Worm (Caenorhabditis elegans) whole organism, L4 larva: ENCODE results near the gene Y65A5A.1.
A peak's percentile ranks its signal among the peaks of the same experiment; 100 is the strongest.

Experiments
- F10B5.3 ChIP-seq: sonication (generic microtip); optimal IDR thresholded peaks from 2 replicates; lab custom pipeline; 2016; ENCODE audit warnings: mild to moderate bottlenecking, missing genetic modification characterization, missing compliant biosample characterization
- F37D6.2 ChIP-seq: sonication (generic microtip); optimal IDR thresholded peaks from 2 replicates; lab custom pipeline; 2016; ENCODE audit warnings: mild to moderate bottlenecking, missing genetic modification characterization, missing compliant biosample characterization
- F49E8.2 ChIP-seq: sonication (generic microtip); optimal IDR thresholded peaks from 2 replicates; lab custom pipeline; 2016; ENCODE audit warnings: missing compliant biosample characterization, mild to moderate bottlenecking, missing genetic modification characterization, borderline replicate concordance
- Y105C5A.15 ChIP-seq: fragments of 200-800 bp; sonication (Bioruptor generic); IDR thresholded peaks from 2 replicates; pipeline ENCODE4 v1.3.6; 2022; ENCODE audit warnings: missing genetic modification characterization, missing compliant biosample characterization
- Y48G9A.11 ChIP-seq: fragments of 200-800 bp; sonication (Bioruptor generic); IDR thresholded peaks from 2 replicates; pipeline ENCODE4 v1.3.6; 2022; ENCODE audit warnings: missing genetic modification reagents, missing genetic modification characterization, missing compliant biosample characterization
- Y5F2A.4 ChIP-seq: fragments of 200-800 bp; sonication (Bioruptor generic); optimal IDR thresholded peaks from 2 replicates; lab custom pipeline; 2018; ENCODE audit warnings: mild to moderate bottlenecking, missing genetic modification characterization, missing compliant biosample characterization
- Y75B8A.6 ChIP-seq: fragments of 200-800 bp; sonication (Bioruptor generic); IDR thresholded peaks from 2 replicates; pipeline ENCODE4 v1.3.6; 2022; ENCODE audit warnings: missing genetic modification reagents, missing genetic modification characterization, missing compliant biosample characterization
- ZK337.2 ChIP-seq: fragments of 200-800 bp; sonication (Bioruptor generic); IDR thresholded peaks from 2 replicates; pipeline ENCODE4 v1.3.6; 2022; ENCODE audit warnings: missing genetic modification reagents, missing genetic modification characterization, missing compliant biosample characterization
- ZK546.5 ChIP-seq, 2 experiments: sonication (generic microtip); optimal IDR thresholded peaks; 2 replicates each; lab custom pipeline; 2017; ENCODE audit warnings: missing biosample characterization in 2 of 2, missing genetic modification characterization in 2 of 2
- aha-1 ChIP-seq: fragments of 150-350 bp; peaks from one replicate; lab custom pipeline; 2014; ENCODE audit warnings: missing biosample characterization, missing genetic modification characterization
- attf-4 ChIP-seq: sonication (generic microtip); optimal IDR thresholded peaks from 3 replicates; lab custom pipeline; 2017; ENCODE audit warnings: missing biosample characterization, missing genetic modification characterization
- ceh-20 ChIP-seq: fragments of 200-800 bp; sonication (Bioruptor generic); IDR thresholded peaks from 2 replicates; pipeline ENCODE4 v1.3.6; 2022; ENCODE audit warnings: missing genetic modification reagents, missing genetic modification characterization, missing compliant biosample characterization
- ceh-32 ChIP-seq: sonication (generic microtip); optimal IDR thresholded peaks from 2 replicates; lab custom pipeline; 2016; ENCODE audit warnings: mild to moderate bottlenecking, missing genetic modification characterization, missing compliant biosample characterization; ENCODE audit not compliant: poor library complexity
- ceh-44 ChIP-seq: fragments of 200-800 bp; sonication (Bioruptor generic); IDR thresholded peaks from 2 replicates; pipeline ENCODE4 v1.3.6; 2022; ENCODE audit warnings: missing genetic modification reagents, missing genetic modification characterization, missing compliant biosample characterization
- ceh-62 ChIP-seq: sonication (generic microtip); optimal IDR thresholded peaks from 2 replicates; lab custom pipeline; 2017; ENCODE audit warnings: missing biosample characterization, missing genetic modification characterization
- ces-1 ChIP-seq: fragments of 150-350 bp; sonication (generic microtip); optimal IDR thresholded peaks from 4 replicates; lab custom pipeline; 2014; ENCODE audit warnings: missing biosample characterization, missing genetic modification reagents, missing genetic modification characterization
- daf-19 ChIP-seq: fragments of 200-800 bp; sonication (Bioruptor generic); conservative IDR thresholded peaks from 2 replicates; pipeline ENCODE4 v1.3.6; 2022; ENCODE audit warnings: missing genetic modification characterization, missing compliant biosample characterization
- dmd-6 ChIP-seq: fragments of 200-800 bp; sonication (Bioruptor generic); IDR thresholded peaks from 2 replicates; pipeline ENCODE4 v1.3.6; 2022; ENCODE audit warnings: missing genetic modification reagents, missing genetic modification characterization, missing compliant biosample characterization
- dmd-8 ChIP-seq: fragments of 200-800 bp; sonication (Bioruptor generic); IDR thresholded peaks from 2 replicates; pipeline ENCODE4 v1.3.6; 2022; ENCODE audit warnings: missing genetic modification characterization, missing compliant biosample characterization
- egl-43 ChIP-seq: fragments of 200-800 bp; sonication (Bioruptor generic); IDR thresholded peaks from 2 replicates; pipeline ENCODE4 v1.3.6; 2022; ENCODE audit warnings: missing genetic modification reagents, missing genetic modification characterization, missing compliant biosample characterization
- fkh-10 ChIP-seq: fragments of 150-350 bp; optimal IDR thresholded peaks from 2 replicates; lab custom pipeline; 2014; ENCODE audit warnings: missing biosample characterization, missing genetic modification reagents, missing genetic modification characterization
- gei-8 ChIP-seq: fragments of 200-800 bp; sonication (Bioruptor generic); optimal IDR thresholded peaks from 2 replicates; lab custom pipeline; 2018; ENCODE audit warnings: mild to moderate bottlenecking, missing genetic modification characterization, missing compliant biosample characterization
- hlh-30 ChIP-seq: sonication (generic microtip); optimal IDR thresholded peaks from 2 replicates; lab custom pipeline; 2017; ENCODE audit warnings: antibody characterized with exemption, mild to moderate bottlenecking, missing genetic modification characterization, missing compliant biosample characterization; ENCODE audit not compliant: insufficient read depth
- lim-7 ChIP-seq: fragments of 200-800 bp; sonication (Bioruptor generic); IDR thresholded peaks from 2 replicates; pipeline ENCODE4 v1.3.6; 2022; ENCODE audit warnings: missing genetic modification characterization, missing compliant biosample characterization
- lin-1 ChIP-seq: fragments of 200-800 bp; sonication (Bioruptor generic); IDR thresholded peaks from 2 replicates; pipeline ENCODE4 v1.3.6; 2022; ENCODE audit warnings: missing genetic modification reagents, missing genetic modification characterization, missing compliant biosample characterization
- lin-13 ChIP-seq: fragments of 150-350 bp; optimal IDR thresholded peaks from 2 replicates; lab custom pipeline; 2014; ENCODE audit warnings: missing biosample characterization, missing genetic modification reagents, missing genetic modification characterization
- lin-29 ChIP-seq: fragments of 200-800 bp; sonication (Bioruptor generic); IDR thresholded peaks from 2 replicates; pipeline ENCODE4 v1.3.6; 2022; ENCODE audit warnings: missing genetic modification reagents, missing genetic modification characterization, missing compliant biosample characterization
- lin-38 ChIP-seq: fragments of 200-800 bp; sonication (Bioruptor generic); IDR thresholded peaks from 2 replicates; pipeline ENCODE4 v1.3.6; 2022; ENCODE audit warnings: missing genetic modification reagents, missing genetic modification characterization, missing compliant biosample characterization
- lin-39 ChIP-seq: fragments of 150-350 bp; optimal IDR thresholded peaks from 2 replicates; lab custom pipeline; 2014; ENCODE audit warnings: missing biosample characterization, missing genetic modification reagents, missing genetic modification characterization
- madf-5 ChIP-seq, 2 experiments: fragments of 200-800 bp; sonication (Bioruptor generic); IDR thresholded peaks; 2 replicates each; pipeline ENCODE4 v1.3.6; 2022; ENCODE audit warnings: missing compliant biosample characterization in 2 of 2, missing genetic modification characterization in 2 of 2
- mep-1 ChIP-seq: fragments of 150-350 bp; sonication (generic microtip); optimal IDR thresholded peaks from 3 replicates; lab custom pipeline; 2014; ENCODE audit warnings: missing biosample characterization, missing genetic modification characterization
- mes-2 ChIP-seq: sonication (generic microtip); optimal IDR thresholded peaks from 2 replicates; lab custom pipeline; 2016; ENCODE audit warnings: missing genotype, mild to moderate bottlenecking, missing genetic modification characterization, missing compliant biosample characterization; ENCODE audit not compliant: poor library complexity, severe bottlenecking
- mxl-2 ChIP-seq: fragments of 200-800 bp; sonication (Bioruptor generic); conservative IDR thresholded peaks from 2 replicates; pipeline ENCODE4 v1.3.6; 2022; ENCODE audit warnings: missing genetic modification reagents, missing genetic modification characterization, missing compliant biosample characterization
- mxl-3 ChIP-seq: fragments of 200-800 bp; sonication (Bioruptor generic); optimal IDR thresholded peaks from 2 replicates; lab custom pipeline; 2018; ENCODE audit warnings: mild to moderate bottlenecking, missing genetic modification characterization, missing compliant biosample characterization
- nhr-111 ChIP-seq: fragments of 200-800 bp; sonication (Bioruptor generic); optimal IDR thresholded peaks from 2 replicates; lab custom pipeline; 2018; ENCODE audit warnings: mild to moderate bottlenecking, missing genetic modification characterization, missing compliant biosample characterization
- nhr-237 ChIP-seq: sonication (generic microtip); optimal IDR thresholded peaks from 2 replicates; lab custom pipeline; 2017; ENCODE audit warnings: missing biosample characterization, missing genetic modification characterization
- nhr-25 ChIP-seq: sonication (generic microtip); optimal IDR thresholded peaks from 2 replicates; lab custom pipeline; 2017; ENCODE audit warnings: missing genetic modification characterization, mild to moderate bottlenecking, missing compliant biosample characterization, antibody characterized with exemption, moderate library complexity, borderline replicate concordance; ENCODE audit not compliant: insufficient read depth
- nhr-41 ChIP-seq: fragments of 200-800 bp; sonication (Bioruptor generic); IDR thresholded peaks from 2 replicates; pipeline ENCODE4 v1.3.6; 2022; ENCODE audit warnings: missing genetic modification reagents, missing genetic modification characterization, missing compliant biosample characterization
- nhr-42 ChIP-seq: fragments of 200-800 bp; sonication (Bioruptor generic); IDR thresholded peaks from 2 replicates; pipeline ENCODE4 v1.3.6; 2022; ENCODE audit warnings: missing genetic modification characterization, missing compliant biosample characterization
- nhr-48 ChIP-seq: sonication (generic microtip); optimal IDR thresholded peaks from 2 replicates; lab custom pipeline; 2016; ENCODE audit warnings: mild to moderate bottlenecking, missing genetic modification characterization, missing compliant biosample characterization
- nhr-6 ChIP-seq: fragments of 150-350 bp; optimal IDR thresholded peaks from 2 replicates; lab custom pipeline; 2014; ENCODE audit warnings: missing biosample characterization, missing genetic modification characterization
- nhr-77 ChIP-seq: fragments of 150-350 bp; optimal IDR thresholded peaks from 2 replicates; lab custom pipeline; 2014; ENCODE audit warnings: missing biosample characterization, missing genetic modification characterization
- pha-4 ChIP-seq, 2 experiments: fragments of 150-350 bp in 1 of 2; fragments of 200-800 bp in 1 of 2; sonication (Bioruptor generic) in 1 of 2; IDR thresholded peaks in 1 of 2; optimal IDR thresholded peaks in 1 of 2; 2 replicates each; pipeline versions ENCODE4 v1.3.6 to Lab custom; 2014 to 2022; ENCODE audit warnings: missing genetic modification characterization in 2 of 2, missing genetic modification reagents in 2 of 2, missing biosample characterization in 1 of 2, missing compliant biosample characterization in 1 of 2
- pqm-1 ChIP-seq: sonication (generic microtip); optimal IDR thresholded peaks from 2 replicates; lab custom pipeline; 2017; ENCODE audit warnings: missing biosample characterization, missing genetic modification characterization
- rbr-2 ChIP-seq: sonication (generic microtip); optimal IDR thresholded peaks from 2 replicates; lab custom pipeline; 2016; ENCODE audit warnings: missing genotype, missing genetic modification characterization, missing compliant biosample characterization
- snpc-4 ChIP-seq: fragments of 150-350 bp; optimal IDR thresholded peaks from 2 replicates; lab custom pipeline; 2014; ENCODE audit warnings: missing biosample characterization, missing genetic modification characterization
- spr-3 ChIP-seq: fragments of 200-800 bp; sonication (Bioruptor generic); optimal IDR thresholded peaks from 2 replicates; lab custom pipeline; 2018; ENCODE audit warnings: mild to moderate bottlenecking, missing genetic modification characterization, missing compliant biosample characterization
- unc-130 ChIP-seq: sonication (generic microtip); optimal IDR thresholded peaks from 2 replicates; lab custom pipeline; 2016; ENCODE audit warnings: missing genetic modification reagents, missing genetic modification characterization, missing compliant biosample characterization
- zfp-3 ChIP-seq: fragments of 200-800 bp; sonication (Bioruptor generic); conservative IDR thresholded peaks from 2 replicates; pipeline ENCODE4 v1.3.6; 2022; ENCODE audit warnings: missing genetic modification reagents, missing genetic modification characterization, missing compliant biosample characterization
- zip-11 ChIP-seq: fragments of 200-800 bp; sonication (Bioruptor generic); IDR thresholded peaks from 2 replicates; pipeline ENCODE4 v1.3.6; 2022; ENCODE audit warnings: missing genetic modification characterization, missing compliant biosample characterization

The Y65A5A.1 gene

ce11 chrIV:16399017-16399416 is 609 bp downstream of the Y65A5A.1 start (continued):
- TF ChIP-seq spr-3 (GFP tag; lab: Kevin White, UChicago) (peak; percentile 46), nhr-42 (0 out of 2 replicates have a peak, but pooled peaks have one; percentile 61), pqm-1 (no peak), nhr-77 (tag; lab: Kevin White, UChicago) (no peak), lin-39 (tag; lab: Kevin White, UChicago) (no peak), unc-130 (GFP tag; lab: Kevin White, UChicago) (peak; percentile 57), ceh-44 (GFP tag; lab: Robert Waterston, UW) (0 out of 2 replicates have a peak, but pooled peaks have one; percentile 12), Y75B8A.6 (GFP tag; lab: Robert Waterston, UW) (no peak), zfp-3 (GFP tag; lab: Robert Waterston, UW) (no peak), Y5F2A.4 (peak; percentile 71), nhr-25 (tag; lab: Kevin White, UChicago) (no peak), Y105C5A.15 (peak; percentile 96), hlh-30 (tag; lab: Kevin White, UChicago) (peak; percentile 43), dmd-8 (peak; percentile 88), zip-11 (GFP tag; lab: Robert Waterston, UW) (peak; percentile 56; the same call in 1 of the 2 replicates), ZK546.5 (tag; optimal IDR thresholded peaks at IDR 0.05; lab: Kevin White, UChicago) (no peak), lin-1 (peak; percentile 63; the same call in 1 of the 2 replicates), nhr-6 (tag; lab: Kevin White, UChicago) (peak; percentile 10), mes-2 (tag; lab: Kevin White, UChicago) (peak; percentile 74), pha-4 (GFP tag; IDR thresholded peaks at IDR 0.05; lab: Robert Waterston, UW) (peak; percentile 83), pha-4 (tag; optimal IDR thresholded peaks at IDR 0.05; lab: Kevin White, UChicago) (no peak), ZK337.2 (no peak), mxl-2 (GFP tag; lab: Robert Waterston, UW) (no peak), madf-5 (GFP tag; IDR thresholded peaks at IDR 0.05; lab: Robert Waterston, UW) (peak; percentile 39 to 77; a peak in 2 of 4 replicates), F37D6.2 (tag; lab: Kevin White, UChicago) (peak; percentile 27), lin-13 (GFP tag; lab: Kevin White, UChicago) (peak; percentile 27), ceh-32 (peak; percentile 5), mep-1 (tag; lab: Kevin White, UChicago) (peak; percentile 27), Y48G9A.11 (GFP tag; lab: Robert Waterston, UW) (peak; percentile 70), mxl-3 (peak; percentile 27), dmd-6 (GFP tag; lab: Robert Waterston, UW) (peak; percentile 46), aha-1 (tag; lab: Kevin White, UChicago) (peak; percentile 92), F49E8.2 (tag; lab: Kevin White, UChicago) (peak; percentile 56), ceh-20 (GFP tag; lab: Robert Waterston, UW) (no peak), nhr-48 (tag; lab: Kevin White, UChicago) (peak; percentile 53), lin-38 (GFP tag; lab: Robert Waterston, UW) (peak; percentile 85), egl-43 (GFP tag; lab: Robert Waterston, UW) (peak; percentile 90), daf-19 (GFP tag; lab: Robert Waterston, UW) (peak; percentile 89), snpc-4 (peak; percentile 8), ceh-62 (no peak), nhr-237 (tag; lab: Kevin White, UChicago) (no peak), rbr-2 (peak; percentile 36), ces-1 (GFP tag; lab: Kevin White, UChicago) (no peak), nhr-41 (GFP tag; lab: Robert Waterston, UW) (0 out of 2 replicates have a peak, but pooled peaks have one; percentile 39), nhr-111 (GFP tag; lab: Kevin White, UChicago) (peak; percentile 26), F10B5.3 (no peak), lin-29 (GFP tag; lab: Robert Waterston, UW) (0 out of 2 replicates have a peak, but pooled peaks have one; percentile 47), gei-8 (GFP tag; lab: Kevin White, UChicago) (peak; percentile 4), lim-7 (GFP tag; lab: Robert Waterston, UW) (peak; percentile 87), attf-4 (tag; lab: Kevin White, UChicago) (no peak), fkh-10 (GFP tag; lab: Kevin White, UChicago) (no peak)
